Fruit fly (Drosophila melanogaster): Measurements from ENCODE around the gene CG42788.

DNA sequence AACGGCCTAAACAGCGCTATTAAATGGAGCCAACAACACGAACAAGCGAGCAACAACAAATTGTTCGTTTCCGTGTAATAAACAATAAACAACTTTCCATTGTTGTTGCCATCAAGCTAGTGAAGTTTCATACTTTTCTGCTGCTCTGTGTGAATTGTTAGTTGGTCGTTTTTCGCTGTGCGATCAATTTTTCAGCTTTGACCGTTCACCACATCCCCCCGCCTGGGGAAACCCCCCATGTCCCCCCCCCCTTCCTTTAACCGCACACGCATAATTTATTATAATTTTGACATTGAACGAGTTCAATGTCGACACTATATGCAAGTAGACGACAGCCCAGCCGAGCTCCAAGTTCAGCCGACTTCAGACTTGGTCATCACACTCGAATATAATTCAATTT is 44.7 kb downstream of the CG42788 start:
- TF ChIP-seq insv (optimal IDR thresholded peaks at IDR 0.05) (no peak), Sin3A (optimal IDR thresholded peaks at IDR 0.05) (no peak), h (optimal IDR thresholded peaks at IDR 0.05) (no peak), ttk (optimal IDR thresholded peaks at IDR 0.05) (no peak)
